Fruit fly (Drosophila melanogaster) whole organism, wandering third instar larva: ENCODE data around the gene CG14253.

ENCODE experiments used
- GATAd ChIP-seq: sonication (Bioruptor generic); optimal IDR thresholded peaks from 2 replicates; lab custom pipeline; 2016; ENCODE audit warnings: missing biosample characterization, missing genetic modification characterization
- Hr83 ChIP-seq: fragments of 200-300 bp; sonication (Bioruptor generic); optimal IDR thresholded peaks from 2 replicates; lab custom pipeline; 2016; ENCODE audit warnings: missing biosample characterization, mild to moderate bottlenecking, missing genetic modification characterization, moderate library complexity; ENCODE audit not compliant: poor library complexity, severe bottlenecking
- Jra ChIP-seq: sonication (Bioruptor generic); optimal IDR thresholded peaks from 2 replicates; lab custom pipeline; 2016; ENCODE audit warnings: missing biosample characterization, missing genetic modification characterization
- Myc ChIP-seq: fragments of >200 bp; optimal IDR thresholded peaks from 2 replicates; lab custom pipeline; 2017
- Rel ChIP-seq, 2 experiments: fragments of 200-800 bp; sonication (Bioruptor generic) in 1 of 2; optimal IDR thresholded peaks; 2 replicates in 1 of 2; 3 replicates in 1 of 2; lab custom pipeline; 2016 to 2019; ENCODE audit warnings: mild to moderate bottlenecking in 2 of 2, missing biosample characterization in 2 of 2, missing genetic modification characterization in 2 of 2, moderate library complexity in 1 of 2
- brk ChIP-seq: fragments of 200-800 bp; sonication (Bioruptor generic); optimal IDR thresholded peaks from 2 replicates; lab custom pipeline; 2016; ENCODE audit warnings: missing biosample characterization, mild to moderate bottlenecking, missing genetic modification characterization
- h ChIP-seq: fragments of 200-800 bp; sonication (Bioruptor generic); optimal IDR thresholded peaks from 3 replicates; lab custom pipeline; 2016; ENCODE audit warnings: missing biosample characterization, mild to moderate bottlenecking, missing genetic modification characterization
- jim ChIP-seq: fragments of 175-275, 200-325 bp; sonication (Bioruptor generic); optimal IDR thresholded peaks from 2 replicates; lab custom pipeline; 2016; ENCODE audit warnings: missing biosample characterization, mild to moderate bottlenecking, missing genetic modification characterization
- lola ChIP-seq: fragments of >200 bp; optimal IDR thresholded peaks from 2 replicates; lab custom pipeline; 2017; ENCODE audit warnings: missing biosample characterization, missing genetic modification characterization
- pan ChIP-seq: fragments of >200 bp; optimal IDR thresholded peaks from 2 replicates; lab custom pipeline; 2017
- sage ChIP-seq: fragments of 200-800 bp; sonication (Bioruptor generic); optimal IDR thresholded peaks from 2 replicates; lab custom pipeline; 2016; ENCODE audit warnings: missing biosample characterization, mild to moderate bottlenecking, missing genetic modification characterization
- usp ChIP-seq: fragments of >200 bp; optimal IDR thresholded peaks from 2 replicates; lab custom pipeline; 2017; ENCODE audit warnings: missing biosample characterization, missing genetic modification characterization
- woc ChIP-seq: sonication (Bioruptor generic); optimal IDR thresholded peaks from 2 replicates; lab custom pipeline; 2016; ENCODE audit warnings: missing biosample characterization, mild to moderate bottlenecking, missing genetic modification characterization

DNA sequence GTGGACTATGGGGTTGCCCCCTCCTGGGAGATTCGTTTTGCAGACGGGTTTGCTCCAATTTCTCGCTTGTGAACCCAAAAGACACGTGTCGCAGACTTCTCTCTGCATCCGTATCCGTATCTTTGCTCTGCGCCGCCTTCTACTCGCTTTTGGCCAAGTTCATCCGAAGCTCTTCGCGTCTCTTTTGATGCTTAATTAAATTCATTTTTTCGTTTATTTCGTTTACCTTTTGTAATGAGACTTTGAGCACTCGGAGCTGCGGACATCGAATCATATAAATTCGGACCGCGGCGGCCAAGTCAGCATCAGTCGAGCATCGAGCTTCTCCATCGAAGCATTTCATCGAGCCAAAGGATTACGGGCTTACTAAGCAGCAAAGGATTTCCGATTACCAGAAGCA is 16.2 kb downstream of the CG14253 start, which contains the start of gene TwdlC:
- TF ChIP-seq Myc (lab: Kevin White, UChicago) (no peak), sage (GFP tag; lab: Kevin White, UChicago) (no peak), GATAd (no peak), woc (GFP tag; lab: Kevin White, UChicago) (no peak), jim (GFP tag; lab: Kevin White, UChicago) (no peak), h (GFP tag; lab: Kevin White, UChicago) (no peak), pan (lab: Kevin White, UChicago) (no peak), Rel (GFP tag; optimal IDR thresholded peaks at IDR 0.05; lab: Kevin White, UChicago) (no peak), Rel (tag; optimal IDR thresholded peaks at IDR 0.05; lab: Kevin White, UChicago) (no peak), usp (GFP tag; lab: Kevin White, UChicago) (no peak), lola (GFP tag; lab: Kevin White, UChicago) (no peak), Hr83 (GFP tag; lab: Kevin White, UChicago) (no peak), Jra (GFP tag; lab: Kevin White, UChicago) (no peak), brk (GFP tag; lab: Kevin White, UChicago) (no peak)
